Worm (Caenorhabditis elegans) whole organism, L4 larva: ENCODE data around the gene W07A12.4.

Source experiments
- D1046.2 ChIP-seq: fragments of 200-800 bp; sonication (Bioruptor generic); IDR thresholded peaks from 2 replicates; pipeline ENCODE4 v1.3.6; 2022; ENCODE audit warnings: missing genetic modification characterization, missing compliant biosample characterization
- F10B5.3 ChIP-seq: sonication (generic microtip); optimal IDR thresholded peaks from 2 replicates; lab custom pipeline; 2016; ENCODE audit warnings: mild to moderate bottlenecking, missing genetic modification characterization, missing compliant biosample characterization
- F26F4.8 ChIP-seq: fragments of 200-800 bp; sonication (Bioruptor generic); conservative IDR thresholded peaks from 2 replicates; pipeline ENCODE4 v1.3.6; 2022; ENCODE audit warnings: missing genetic modification characterization, missing compliant biosample characterization
- F49E8.2 ChIP-seq: sonication (generic microtip); optimal IDR thresholded peaks from 2 replicates; lab custom pipeline; 2016; ENCODE audit warnings: missing compliant biosample characterization, mild to moderate bottlenecking, missing genetic modification characterization, borderline replicate concordance
- T20F7.1 ChIP-seq: fragments of 200-800 bp; sonication (Bioruptor generic); optimal IDR thresholded peaks from 2 replicates; lab custom pipeline; 2018; ENCODE audit warnings: mild to moderate bottlenecking, missing genetic modification characterization, missing compliant biosample characterization
- T26A8.4 ChIP-seq: fragments of 200-800 bp; sonication (Bioruptor generic); IDR thresholded peaks from 2 replicates; pipeline ENCODE4 v1.3.6; 2022; ENCODE audit warnings: missing genetic modification characterization, missing compliant biosample characterization
- Y75B8A.6 ChIP-seq: fragments of 200-800 bp; sonication (Bioruptor generic); IDR thresholded peaks from 2 replicates; pipeline ENCODE4 v1.3.6; 2022; ENCODE audit warnings: missing genetic modification reagents, missing genetic modification characterization, missing compliant biosample characterization
- ZK546.5 ChIP-seq, 2 experiments: sonication (generic microtip); optimal IDR thresholded peaks; 2 replicates each; lab custom pipeline; 2017; ENCODE audit warnings: missing biosample characterization in 2 of 2, missing genetic modification characterization in 2 of 2
- aha-1 ChIP-seq: fragments of 150-350 bp; peaks from one replicate; lab custom pipeline; 2014; ENCODE audit warnings: missing biosample characterization, missing genetic modification characterization
- aly-2 ChIP-seq: sonication (generic microtip); optimal IDR thresholded peaks from 2 replicates; lab custom pipeline; 2018; ENCODE audit warnings: missing biosample characterization, missing genetic modification characterization
- ama-1 ChIP-seq: fragments of 150-350 bp; optimal IDR thresholded peaks from 2 replicates; lab custom pipeline; 2014; ENCODE audit warnings: inconsistent platforms, mixed read lengths
- arid-1 ChIP-seq: fragments of 200-800 bp; sonication (Bioruptor generic); conservative IDR thresholded peaks from 2 replicates; pipeline ENCODE4 v1.3.6; 2022; ENCODE audit warnings: missing genetic modification reagents, missing genetic modification characterization, missing compliant biosample characterization
- ces-1 ChIP-seq: fragments of 150-350 bp; sonication (generic microtip); optimal IDR thresholded peaks from 4 replicates; lab custom pipeline; 2014; ENCODE audit warnings: missing biosample characterization, missing genetic modification reagents, missing genetic modification characterization
- daf-12 ChIP-seq: fragments of 150-350 bp; optimal IDR thresholded peaks from 2 replicates; lab custom pipeline; 2014; ENCODE audit warnings: missing biosample characterization, missing genetic modification reagents, missing genetic modification characterization
- daf-16 ChIP-seq, 3 experiments: sonication (generic microtip); optimal IDR thresholded peaks; 2 replicates each; lab custom pipeline; 2016 to 2017; ENCODE audit warnings: missing genetic modification characterization in 3 of 3, missing genetic modification reagents in 3 of 3, mild to moderate bottlenecking in 2 of 3, missing compliant biosample characterization in 2 of 3, missing biosample characterization in 1 of 3, moderate library complexity in 1 of 3
- dmd-6 ChIP-seq: fragments of 200-800 bp; sonication (Bioruptor generic); IDR thresholded peaks from 2 replicates; pipeline ENCODE4 v1.3.6; 2022; ENCODE audit warnings: missing genetic modification reagents, missing genetic modification characterization, missing compliant biosample characterization
- duxl-1 ChIP-seq: sonication (generic microtip); optimal IDR thresholded peaks from 2 replicates; lab custom pipeline; 2016; ENCODE audit warnings: mild to moderate bottlenecking, missing genetic modification characterization, moderate library complexity, missing compliant biosample characterization; ENCODE audit not compliant: poor library complexity
- dve-1 ChIP-seq: sonication (generic microtip); optimal IDR thresholded peaks from 2 replicates; lab custom pipeline; 2017; ENCODE audit warnings: antibody characterized with exemption, mild to moderate bottlenecking, missing genetic modification characterization, missing compliant biosample characterization; ENCODE audit not compliant: insufficient read depth
- egl-43 ChIP-seq: fragments of 200-800 bp; sonication (Bioruptor generic); IDR thresholded peaks from 2 replicates; pipeline ENCODE4 v1.3.6; 2022; ENCODE audit warnings: missing genetic modification reagents, missing genetic modification characterization, missing compliant biosample characterization
- gei-8 ChIP-seq: fragments of 200-800 bp; sonication (Bioruptor generic); optimal IDR thresholded peaks from 2 replicates; lab custom pipeline; 2018; ENCODE audit warnings: mild to moderate bottlenecking, missing genetic modification characterization, missing compliant biosample characterization
- hmg-1.1 ChIP-seq: fragments of 200-800 bp; sonication (Bioruptor generic); IDR thresholded peaks from 2 replicates; pipeline ENCODE4 v1.3.6; 2022; ENCODE audit warnings: missing genetic modification reagents, missing genetic modification characterization, missing compliant biosample characterization
- lin-13 ChIP-seq: fragments of 150-350 bp; optimal IDR thresholded peaks from 2 replicates; lab custom pipeline; 2014; ENCODE audit warnings: missing biosample characterization, missing genetic modification reagents, missing genetic modification characterization
- lin-38 ChIP-seq: fragments of 200-800 bp; sonication (Bioruptor generic); IDR thresholded peaks from 2 replicates; pipeline ENCODE4 v1.3.6; 2022; ENCODE audit warnings: missing genetic modification reagents, missing genetic modification characterization, missing compliant biosample characterization
- mdl-1 ChIP-seq, 2 experiments: fragments of 150-350 bp in 1 of 2; sonication (generic microtip) in 1 of 2; optimal IDR thresholded peaks; 2 replicates each; lab custom pipeline; 2014 to 2017; ENCODE audit warnings: missing biosample characterization in 2 of 2, missing genetic modification characterization in 2 of 2
- mep-1 ChIP-seq: fragments of 150-350 bp; sonication (generic microtip); optimal IDR thresholded peaks from 3 replicates; lab custom pipeline; 2014; ENCODE audit warnings: missing biosample characterization, missing genetic modification characterization
- mes-2 ChIP-seq: sonication (generic microtip); optimal IDR thresholded peaks from 2 replicates; lab custom pipeline; 2016; ENCODE audit warnings: missing genotype, mild to moderate bottlenecking, missing genetic modification characterization, missing compliant biosample characterization; ENCODE audit not compliant: poor library complexity, severe bottlenecking
- mxl-3 ChIP-seq: fragments of 200-800 bp; sonication (Bioruptor generic); optimal IDR thresholded peaks from 2 replicates; lab custom pipeline; 2018; ENCODE audit warnings: mild to moderate bottlenecking, missing genetic modification characterization, missing compliant biosample characterization
- nhr-102 ChIP-seq: sonication (generic microtip); optimal IDR thresholded peaks from 2 replicates; lab custom pipeline; 2016; ENCODE audit warnings: mild to moderate bottlenecking, missing genetic modification characterization, moderate library complexity, missing compliant biosample characterization
- nhr-11 ChIP-seq: fragments of 150-350 bp; optimal IDR thresholded peaks from 2 replicates; lab custom pipeline; 2014; ENCODE audit warnings: missing biosample characterization, missing genetic modification characterization
- nhr-111 ChIP-seq: fragments of 200-800 bp; sonication (Bioruptor generic); optimal IDR thresholded peaks from 2 replicates; lab custom pipeline; 2018; ENCODE audit warnings: mild to moderate bottlenecking, missing genetic modification characterization, missing compliant biosample characterization
- nhr-237 ChIP-seq: sonication (generic microtip); optimal IDR thresholded peaks from 2 replicates; lab custom pipeline; 2017; ENCODE audit warnings: missing biosample characterization, missing genetic modification characterization
- nhr-25 ChIP-seq: sonication (generic microtip); optimal IDR thresholded peaks from 2 replicates; lab custom pipeline; 2017; ENCODE audit warnings: missing genetic modification characterization, mild to moderate bottlenecking, missing compliant biosample characterization, antibody characterized with exemption, moderate library complexity, borderline replicate concordance; ENCODE audit not compliant: insufficient read depth
- nhr-28 ChIP-seq: fragments of 150-350 bp; optimal IDR thresholded peaks from 2 replicates; lab custom pipeline; 2014; ENCODE audit warnings: missing biosample characterization, missing genetic modification characterization
- nhr-48 ChIP-seq: sonication (generic microtip); optimal IDR thresholded peaks from 2 replicates; lab custom pipeline; 2016; ENCODE audit warnings: mild to moderate bottlenecking, missing genetic modification characterization, missing compliant biosample characterization
- rbr-2 ChIP-seq: sonication (generic microtip); optimal IDR thresholded peaks from 2 replicates; lab custom pipeline; 2016; ENCODE audit warnings: missing genotype, missing genetic modification characterization, missing compliant biosample characterization
- saeg-2 ChIP-seq: fragments of 200-800 bp; sonication (Bioruptor generic); IDR thresholded peaks from 2 replicates; pipeline ENCODE4 v1.3.6; 2022; ENCODE audit warnings: missing genetic modification reagents, missing genetic modification characterization, missing compliant biosample characterization
- skn-1 ChIP-seq: fragments of 150-350 bp; optimal IDR thresholded peaks from 2 replicates; lab custom pipeline; 2014; ENCODE audit warnings: missing biosample characterization, missing genetic modification characterization
- spr-1 ChIP-seq: sonication (generic microtip); optimal IDR thresholded peaks from 2 replicates; lab custom pipeline; 2016; ENCODE audit warnings: mild to moderate bottlenecking, missing genetic modification characterization, missing compliant biosample characterization
- spr-3 ChIP-seq: fragments of 200-800 bp; sonication (Bioruptor generic); optimal IDR thresholded peaks from 2 replicates; lab custom pipeline; 2018; ENCODE audit warnings: mild to moderate bottlenecking, missing genetic modification characterization, missing compliant biosample characterization
- tra-1 ChIP-seq: fragments of 200-800 bp; sonication (Bioruptor generic); IDR thresholded peaks from 2 replicates; pipeline ENCODE4 v1.3.6; 2022; ENCODE audit warnings: missing genetic modification reagents, missing genetic modification characterization, missing compliant biosample characterization
- unc-62 ChIP-seq, 3 experiments: fragments of 150-350 bp in 1 of 3; sonication (generic microtip); optimal IDR thresholded peaks in 2 of 3; peaks in 1 of 3; 1 replicate in 1 of 3; 2 replicates in 2 of 3; lab custom pipeline; 2014 to 2017; ENCODE audit warnings: missing biosample characterization in 3 of 3, missing genetic modification characterization in 3 of 3, missing genetic modification reagents in 3 of 3, missing genotype in 1 of 3
- zfp-2 ChIP-seq: sonication (generic microtip); optimal IDR thresholded peaks from 2 replicates; lab custom pipeline; 2016; ENCODE audit warnings: mild to moderate bottlenecking, missing genetic modification characterization, missing compliant biosample characterization
- zip-11 ChIP-seq: fragments of 200-800 bp; sonication (Bioruptor generic); IDR thresholded peaks from 2 replicates; pipeline ENCODE4 v1.3.6; 2022; ENCODE audit warnings: missing genetic modification characterization, missing compliant biosample characterization
- ztf-7 ChIP-seq: fragments of 150-350 bp; optimal IDR thresholded peaks from 2 replicates; lab custom pipeline; 2014; ENCODE audit warnings: missing biosample characterization, missing genetic modification characterization

Gene W07A12.4

ce11 chrII:9145961-9146360 lies at the start of gene W07A12.4:
W07A12.4 (plus strand) TSS chrII:9146261.
- TF ChIP-seq nhr-11 (no peak), saeg-2 (GFP tag; lab: Robert Waterston, UW) (no peak), lin-13 (GFP tag; lab: Kevin White, UChicago) (no peak), aha-1 (tag; lab: Kevin White, UChicago) (peak; percentile 41), F26F4.8 (no peak), Y75B8A.6 (GFP tag; lab: Robert Waterston, UW) (no peak), D1046.2 (GFP tag; lab: Robert Waterston, UW) (no peak), nhr-28 (no peak)

ce11 chrII:9097302-9097701 lies 48.8 kb upstream of the W07A12.4 start:
- TF ChIP-seq aha-1 (tag; lab: Kevin White, UChicago) (peak; percentile 91), spr-3 (GFP tag; lab: Kevin White, UChicago) (no peak)

- TF ChIP-seq nhr-25: no peak
- TF ChIP-seq ama-1 (lab: Kevin White, UChicago): no peak
- no peak for TF ChIP-seq F49E8.2 (tag; lab: Kevin White, UChicago)
- TF ChIP-seq aly-2 (tag; lab: Kevin White, UChicago): no peak
- TF ChIP-seq nhr-48 (tag; lab: Kevin White, UChicago): no peak
- no peak for TF ChIP-seq mdl-1 (tag; optimal IDR thresholded peaks at IDR 0.05; lab: Kevin White, UChicago)
- no peak for TF ChIP-seq egl-43 (GFP tag; lab: Robert Waterston, UW)
- no peak for TF ChIP-seq rbr-2 (tag; lab: Kevin White, UChicago)
- TF ChIP-seq Y75B8A.6 (GFP tag; lab: Robert Waterston, UW): no peak
- no peak for TF ChIP-seq daf-12
- TF ChIP-seq duxl-1 (tag; lab: Kevin White, UChicago): no peak
- TF ChIP-seq skn-1 (tag; lab: Kevin White, UChicago): no peak
- no peak for TF ChIP-seq ztf-7 (tag; lab: Kevin White, UChicago)
- no peak for TF ChIP-seq zfp-2 (tag; lab: Kevin White, UChicago)
- TF ChIP-seq lin-38 (GFP tag; lab: Robert Waterston, UW): no peak
- TF ChIP-seq F26F4.8: no peak
- no peak for TF ChIP-seq F10B5.3 (tag; lab: Kevin White, UChicago)
Measured at ce11 chrII:9098505-9098904, 47.6 kb upstream of the W07A12.4 start, which contains the start of gene clh-5. clh-5 (minus strand) TSS chrII:9098605.

ce11 chrII:9099017-9099416 lies 47.0 kb upstream of the W07A12.4 start, which contains the start of gene T24H10.1:
T24H10.1 (plus strand) TSS chrII:9099371.
- no peak for TF ChIP-seq ZK546.5 (tag; optimal IDR thresholded peaks at IDR 0.05; lab: Kevin White, UChicago)
- peak; percentile 55 for TF ChIP-seq nhr-102 (tag; lab: Kevin White, UChicago)
- no peak for TF ChIP-seq zfp-2 (tag; lab: Kevin White, UChicago)
- peak; percentile 77 for TF ChIP-seq mep-1 (tag; lab: Kevin White, UChicago)
- TF ChIP-seq lin-38 (GFP tag; lab: Robert Waterston, UW): peak; percentile 79
- peak; percentile 37 for TF ChIP-seq ama-1 (lab: Kevin White, UChicago)
- TF ChIP-seq arid-1 (GFP tag; lab: Robert Waterston, UW): peak; percentile 44; the same call in 1 of the 2 replicates
- TF ChIP-seq spr-1 (tag; lab: Kevin White, UChicago): peak; percentile 31
- TF ChIP-seq ces-1 (GFP tag; lab: Kevin White, UChicago): no peak
- TF ChIP-seq mes-2 (tag; lab: Kevin White, UChicago): peak; percentile 80
- TF ChIP-seq dmd-6: peak; percentile 65
- peak; percentile 61 for TF ChIP-seq dve-1 (tag; lab: Kevin White, UChicago)
- peak; percentile 43; the same call in 1 of the 2 replicates for TF ChIP-seq T26A8.4
- TF ChIP-seq daf-16 (GFP tag; optimal IDR thresholded peaks at IDR 0.05; lab: Kevin White, UChicago): no peak
- peak; percentile 40 for TF ChIP-seq daf-16 (tag; optimal IDR thresholded peaks at IDR 0.05; lab: Kevin White, UChicago)
- no peak for TF ChIP-seq gei-8 (GFP tag; lab: Kevin White, UChicago)
- TF ChIP-seq lin-13 (GFP tag; lab: Kevin White, UChicago): peak; percentile 70
- peak; percentile 71 for TF ChIP-seq rbr-2 (tag; lab: Kevin White, UChicago)
- peak; percentile 65 for TF ChIP-seq T20F7.1
- peak in 1 of 2 experiments; percentile 96 for TF ChIP-seq unc-62 (GFP tag; optimal IDR thresholded peaks at IDR 0.05 in 1 of 2; lab: Kevin White, UChicago)
- TF ChIP-seq unc-62 (tag; optimal IDR thresholded peaks at IDR 0.05; lab: Kevin White, UChicago): no peak
- no peak for TF ChIP-seq zip-11 (GFP tag; lab: Robert Waterston, UW)
- TF ChIP-seq hmg-1.1: peak; percentile 53
- TF ChIP-seq tra-1: no peak
- TF ChIP-seq nhr-111 (GFP tag; lab: Kevin White, UChicago): no peak
- TF ChIP-seq mxl-3 (GFP tag; lab: Kevin White, UChicago): peak; percentile 10
- TF ChIP-seq nhr-237 (tag; lab: Kevin White, UChicago): no peak
- peak; percentile 10 for TF ChIP-seq nhr-28
- TF ChIP-seq nhr-11: peak; percentile 47
